Worm (Caenorhabditis elegans) whole organism, L3 larva: ENCODE data around the gene M142.8.

Experiments
- ceh-16 ChIP-seq: sonication (generic microtip); optimal IDR thresholded peaks from 2 replicates; lab custom pipeline; 2017; ENCODE audit warnings: missing biosample characterization, missing genetic modification characterization
- mdl-1 ChIP-seq: fragments of 150-350 bp; optimal IDR thresholded peaks from 2 replicates; lab custom pipeline; 2014; ENCODE audit warnings: missing biosample characterization, missing genetic modification characterization
- nhr-11 ChIP-seq: fragments of 150-350 bp; optimal IDR thresholded peaks from 2 replicates; lab custom pipeline; 2014; ENCODE audit warnings: missing biosample characterization, missing genetic modification characterization
- nhr-77 ChIP-seq: fragments of 150-350 bp; optimal IDR thresholded peaks from 2 replicates; lab custom pipeline; 2014; ENCODE audit warnings: missing biosample characterization, missing genetic modification characterization
- pha-4 ChIP-seq: fragments of 150-350 bp; optimal IDR thresholded peaks from 2 replicates; lab custom pipeline; 2014; ENCODE audit warnings: missing biosample characterization, missing genetic modification reagents, missing genetic modification characterization
- pqm-1 ChIP-seq: fragments of 150-350 bp; optimal IDR thresholded peaks from 2 replicates; lab custom pipeline; 2017; ENCODE audit warnings: missing biosample characterization, missing genetic modification characterization, inconsistent platforms
- unc-39 ChIP-seq: sonication (generic microtip); optimal IDR thresholded peaks from 4 replicates; lab custom pipeline; 2017; ENCODE audit warnings: missing biosample characterization, missing genetic modification characterization

ce11 chrIII:10895817-10896413 is 37.5 kb upstream of the M142.8 start, which contains the start of gene com-1:
- no peak for TF ChIP-seq pqm-1 (tag; lab: Kevin White, UChicago)
- TF ChIP-seq mdl-1 (tag; lab: Kevin White, UChicago): no peak
- no peak for TF ChIP-seq nhr-11
- no peak for TF ChIP-seq ceh-16
- no peak for TF ChIP-seq unc-39
- TF ChIP-seq pha-4 (tag; lab: Kevin White, UChicago): peak; percentile 70
- no peak for TF ChIP-seq nhr-77 (tag; lab: Kevin White, UChicago)
